Fruit fly (Drosophila melanogaster): ENCODE measurements around the gene CG6928.

Gene CG6928

dm6 chr3L:11972879-11973278, 30.1 kb upstream of the CG6928 start, which contains the start of gene Muc68E:
Gene Muc68E, minus strand, starts transcription at chr3L:11972979.
- no peak for TF ChIP-seq fd96Ca (GFP tag; IDR thresholded peaks at IDR 0.05)
- TF ChIP-seq CG15710 (tag; optimal IDR thresholded peaks at IDR 0.05), result no peak
- no peak for TF ChIP-seq CG10348 (GFP tag; IDR thresholded peaks at IDR 0.05)
- no peak for TF ChIP-seq CG34367 (tag; optimal IDR thresholded peaks at IDR 0.05)
- TF ChIP-seq gl (tag; optimal IDR thresholded peaks at IDR 0.05), result no peak
- no peak for TF ChIP-seq D1 (tag; optimal IDR thresholded peaks at IDR 0.05)
- no peak for TF ChIP-seq CG14655 (GFP tag; optimal IDR thresholded peaks at IDR 0.05)
- no peak for TF ChIP-seq CG17806 (tag; optimal IDR thresholded peaks at IDR 0.05)
- TF ChIP-seq CG8301 (tag; optimal IDR thresholded peaks at IDR 0.05), result no peak
- TF ChIP-seq CG8159 (tag; optimal IDR thresholded peaks at IDR 0.05), result no peak
- TF ChIP-seq CG13204 (GFP tag; optimal IDR thresholded peaks at IDR 0.05), result no peak
- TF ChIP-seq Pif1B (GFP tag; optimal IDR thresholded peaks at IDR 0.05), result no peak
- no peak for TF ChIP-seq EcR (GFP tag; optimal IDR thresholded peaks at IDR 0.05)
- TF ChIP-seq Ets98B (GFP tag; IDR thresholded peaks at IDR 0.05), result no peak
- no peak for TF ChIP-seq Snoo (tag; optimal IDR thresholded peaks at IDR 0.05)
- TF ChIP-seq Pif1A (GFP tag; optimal IDR thresholded peaks at IDR 0.05), result no peak
- TF ChIP-seq rn (GFP tag; IDR thresholded peaks at IDR 0.05), result no peak
- no peak for TF ChIP-seq CG4496 (GFP tag; IDR thresholded peaks at IDR 0.05)

dm6 chr3L:11973690-11974089, 29.3 kb upstream of the CG6928 start, which contains the start of gene CG42397:
Gene CG42397, minus strand, starts transcription at chr3L:11973790.
- TF ChIP-seq CG10348 (GFP tag; IDR thresholded peaks at IDR 0.05), result no peak
- TF ChIP-seq CG32121 (GFP tag; IDR thresholded peaks at IDR 0.05), result no peak
- no peak for TF ChIP-seq CG8159 (tag; optimal IDR thresholded peaks at IDR 0.05)
- TF ChIP-seq Ets98B (GFP tag; IDR thresholded peaks at IDR 0.05), result no peak
- TF ChIP-seq CG12605 (GFP tag; IDR thresholded peaks at IDR 0.05), result no peak
- TF ChIP-seq CG4496 (GFP tag; IDR thresholded peaks at IDR 0.05), result no peak
- TF ChIP-seq CG15710 (tag; optimal IDR thresholded peaks at IDR 0.05), result no peak
- no peak for TF ChIP-seq Pif1B (GFP tag; optimal IDR thresholded peaks at IDR 0.05)
- TF ChIP-seq EcR (GFP tag; optimal IDR thresholded peaks at IDR 0.05), result no peak
- TF ChIP-seq rn (GFP tag; IDR thresholded peaks at IDR 0.05), result no peak

dm6 chr3L:11974605-11975004, 28.4 kb upstream of the CG6928 start, which contains the start of gene CG14125:
Gene CG14125, plus strand, starts transcription at chr3L:11974905.
- TF ChIP-seq rn (GFP tag; IDR thresholded peaks at IDR 0.05), result no peak
- no peak for TF ChIP-seq Snoo (tag; optimal IDR thresholded peaks at IDR 0.05)
- no peak for TF ChIP-seq Pif1B (GFP tag; optimal IDR thresholded peaks at IDR 0.05)
- no peak for TF ChIP-seq Pif1A (GFP tag; optimal IDR thresholded peaks at IDR 0.05)
- TF ChIP-seq D1 (tag; optimal IDR thresholded peaks at IDR 0.05), result no peak
- no peak for TF ChIP-seq CG14655 (GFP tag; optimal IDR thresholded peaks at IDR 0.05)
- no peak for TF ChIP-seq CG8159 (tag; optimal IDR thresholded peaks at IDR 0.05)
- no peak for TF ChIP-seq fd96Ca (GFP tag; IDR thresholded peaks at IDR 0.05)
- TF ChIP-seq CG12605 (GFP tag; IDR thresholded peaks at IDR 0.05), result no peak
- TF ChIP-seq CG10348 (GFP tag; IDR thresholded peaks at IDR 0.05), result no peak
- TF ChIP-seq CG13204 (GFP tag; optimal IDR thresholded peaks at IDR 0.05), result no peak
- no peak for TF ChIP-seq gl (tag; optimal IDR thresholded peaks at IDR 0.05)
- TF ChIP-seq CG4496 (GFP tag; IDR thresholded peaks at IDR 0.05), result no peak

dm6 chr3L:11975811-11976210, 27.1 kb upstream of the CG6928 start, which contains the start of gene CG43896:
Gene CG43896, plus strand, starts transcription at chr3L:11976111.
- TF ChIP-seq Pif1A (GFP tag; optimal IDR thresholded peaks at IDR 0.05), result no peak
- TF ChIP-seq CG4496 (GFP tag; IDR thresholded peaks at IDR 0.05), result no peak
- no peak for TF ChIP-seq CG10348 (GFP tag; IDR thresholded peaks at IDR 0.05)
- TF ChIP-seq CG8159 (tag; optimal IDR thresholded peaks at IDR 0.05), result no peak
- no peak for TF ChIP-seq rn (GFP tag; IDR thresholded peaks at IDR 0.05)
- no peak for TF ChIP-seq Ets98B (GFP tag; IDR thresholded peaks at IDR 0.05)
- no peak for TF ChIP-seq EcR (GFP tag; optimal IDR thresholded peaks at IDR 0.05)
- TF ChIP-seq CG14655 (GFP tag; optimal IDR thresholded peaks at IDR 0.05), result no peak
- no peak for TF ChIP-seq gl (tag; optimal IDR thresholded peaks at IDR 0.05)
- no peak for TF ChIP-seq CG13204 (GFP tag; optimal IDR thresholded peaks at IDR 0.05)
- no peak for TF ChIP-seq CG9948 (tag; optimal IDR thresholded peaks at IDR 0.05)
- no peak for TF ChIP-seq Snoo (tag; optimal IDR thresholded peaks at IDR 0.05)
- TF ChIP-seq D1 (tag; optimal IDR thresholded peaks at IDR 0.05), result no peak
- no peak for TF ChIP-seq CG12605 (GFP tag; IDR thresholded peaks at IDR 0.05)
- no peak for TF ChIP-seq CG34367 (tag; optimal IDR thresholded peaks at IDR 0.05)
- no peak for TF ChIP-seq fd96Ca (GFP tag; IDR thresholded peaks at IDR 0.05)
- TF ChIP-seq CG15710 (tag; optimal IDR thresholded peaks at IDR 0.05), result no peak
- TF ChIP-seq CG32121 (GFP tag; IDR thresholded peaks at IDR 0.05), result no peak
- no peak for TF ChIP-seq CG8301 (tag; optimal IDR thresholded peaks at IDR 0.05)
- no peak for TF ChIP-seq CG17806 (tag; optimal IDR thresholded peaks at IDR 0.05)

DNA sequence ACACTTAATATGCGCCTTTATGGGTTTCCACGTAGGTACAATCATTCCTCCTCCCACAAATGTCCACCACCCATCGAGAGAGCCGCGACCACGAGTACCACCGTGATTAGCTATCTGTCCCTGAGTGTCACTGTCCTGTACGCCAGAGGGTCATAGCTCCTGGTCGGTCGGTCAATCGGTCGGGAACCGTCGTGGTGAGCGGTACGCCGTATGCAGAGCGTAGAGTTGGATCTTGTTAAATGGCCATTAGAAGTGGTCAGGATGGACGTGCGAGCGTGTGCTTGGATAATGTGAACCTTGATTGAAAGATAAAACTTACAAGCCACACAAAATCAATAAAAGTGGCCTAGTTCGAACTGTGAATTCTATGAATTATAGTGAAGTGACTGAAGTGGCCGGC, 18.3 kb upstream of the CG6928 start, which contains the start of gene CG6938:
Gene CG6938, plus strand, starts transcription at position 301 of the 400 bp plus-strand sequence.
- TF ChIP-seq CG8301 (tag; optimal IDR thresholded peaks at IDR 0.05) (no peak), CG32121 (GFP tag; IDR thresholded peaks at IDR 0.05) (no peak), Pif1A (GFP tag; optimal IDR thresholded peaks at IDR 0.05) (no peak), EcR (GFP tag; optimal IDR thresholded peaks at IDR 0.05) (no peak), Snoo (tag; optimal IDR thresholded peaks at IDR 0.05) (no peak), CG34367 (tag; optimal IDR thresholded peaks at IDR 0.05) (no peak), CG13204 (GFP tag; optimal IDR thresholded peaks at IDR 0.05) (no peak)

dm6 chr3L:11990436-11990835, 12.5 kb upstream of the CG6928 start, which contains the start of gene CG6931:
Gene CG6931, plus strand, starts transcription at chr3L:11990736.
- TF ChIP-seq EcR (GFP tag; optimal IDR thresholded peaks at IDR 0.05) (no peak), CG10348 (GFP tag; IDR thresholded peaks at IDR 0.05) (no peak), CG8301 (tag; optimal IDR thresholded peaks at IDR 0.05) (no peak), CG34367 (tag; optimal IDR thresholded peaks at IDR 0.05) (no peak), CG4496 (GFP tag; IDR thresholded peaks at IDR 0.05) (no peak), gl (tag; optimal IDR thresholded peaks at IDR 0.05) (no peak), CG32121 (GFP tag; IDR thresholded peaks at IDR 0.05) (no peak), CG13204 (GFP tag; optimal IDR thresholded peaks at IDR 0.05) (no peak), CG14655 (GFP tag; optimal IDR thresholded peaks at IDR 0.05) (no peak), fd96Ca (GFP tag; IDR thresholded peaks at IDR 0.05) (no peak), Ets98B (GFP tag; IDR thresholded peaks at IDR 0.05) (no peak), CG8159 (tag; optimal IDR thresholded peaks at IDR 0.05) (no peak), Snoo (tag; optimal IDR thresholded peaks at IDR 0.05) (no peak), Pif1A (GFP tag; optimal IDR thresholded peaks at IDR 0.05) (no peak), CG9948 (tag; optimal IDR thresholded peaks at IDR 0.05) (no peak), CG15710 (tag; optimal IDR thresholded peaks at IDR 0.05) (no peak), rn (GFP tag; IDR thresholded peaks at IDR 0.05) (no peak)

Data from whole organism, pupa.